Fruit fly (Drosophila melanogaster): ENCODE results near the gene CG42762.
A peak's percentile ranks its signal among the peaks of the same experiment; 100 is the strongest.

The CG42762 gene

DNA sequence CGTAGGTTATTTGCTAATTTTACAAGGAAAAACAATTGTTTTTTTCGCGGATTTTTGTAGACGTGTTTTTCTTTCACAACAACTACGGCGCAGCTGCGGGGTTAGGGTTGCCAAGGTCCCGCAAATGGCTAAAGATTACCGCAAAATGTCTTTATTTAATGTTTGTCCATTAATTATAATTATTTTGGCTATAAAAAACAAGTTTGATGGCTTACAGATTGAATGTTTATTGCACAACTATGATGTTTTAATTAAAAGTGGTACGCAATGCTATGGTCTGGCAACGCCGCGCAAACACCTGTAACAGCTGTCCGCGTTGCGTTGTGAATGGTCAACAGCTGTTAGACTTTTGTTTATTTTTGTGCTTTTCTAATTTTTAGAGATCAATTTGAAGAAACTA, 12.8 kb upstream of the CG42762 start (continued):
- TF ChIP-seq gem (tag; optimal IDR thresholded peaks at IDR 0.05) (peak; percentile 80), CG4820 (GFP tag; optimal IDR thresholded peaks at IDR 0.05) (peak; percentile 64), zfh1 (GFP tag; IDR thresholded peaks at IDR 0.05) (peak; percentile 70; the same call in 2 of the 3 replicates), vnd (GFP tag; IDR thresholded peaks at IDR 0.05; ENCODE audit: partially characterized antibody) (no peak), CG2116 (GFP tag; optimal IDR thresholded peaks at IDR 0.05) (peak; percentile 51), nau (GFP tag; optimal IDR thresholded peaks at IDR 0.05) (peak; percentile 57), zf30C (GFP tag; optimal IDR thresholded peaks at IDR 0.05) (no peak), CG16779 (GFP tag; IDR thresholded peaks at IDR 0.05) (no peak), E2f1 (GFP tag; IDR thresholded peaks at IDR 0.05) (peak; percentile 64), CG17361 (GFP tag; IDR thresholded peaks at IDR 0.05) (peak; percentile 70), CG6254 (GFP tag; optimal IDR thresholded peaks at IDR 0.05) (no peak), CG12071 (GFP tag; optimal IDR thresholded peaks at IDR 0.05) (peak; percentile 9), ash1 (GFP tag; optimal IDR thresholded peaks at IDR 0.05) (no peak), NFAT (GFP tag; IDR thresholded peaks at IDR 0.05) (peak; percentile 38), YL-1 (GFP tag; optimal IDR thresholded peaks at IDR 0.05) (peak; percentile 81), CG5953 (GFP tag; IDR thresholded peaks at IDR 0.05) (no peak), ato (GFP tag; IDR thresholded peaks at IDR 0.05; ENCODE audit: partially characterized antibody) (no peak), CG10147 (GFP tag; optimal IDR thresholded peaks at IDR 0.05) (peak; percentile 78), chn (GFP tag; optimal IDR thresholded peaks at IDR 0.05) (peak; percentile 77), CG34376 (GFP tag; optimal IDR thresholded peaks at IDR 0.05) (no peak), rib (GFP tag; IDR thresholded peaks at IDR 0.05) (no peak), klu (GFP tag; IDR thresholded peaks at IDR 0.05) (no peak), Adf1 (GFP tag; IDR thresholded peaks at IDR 0.05) (peak; percentile 57), CG4730 (GFP tag; IDR thresholded peaks at IDR 0.05) (peak; percentile 54; the same call in 1 of the 2 replicates), CG8944 (GFP tag; optimal IDR thresholded peaks at IDR 0.05) (peak; percentile 66), slou (GFP tag; optimal IDR thresholded peaks at IDR 0.05) (peak; percentile 71), CG6791 (GFP tag; IDR thresholded peaks at IDR 0.05; ENCODE audit: partially characterized antibody) (no peak), CG31224 (GFP tag; IDR thresholded peaks at IDR 0.05) (peak; percentile 48), psq (GFP tag; optimal IDR thresholded peaks at IDR 0.05) (no peak), cato (GFP tag; optimal IDR thresholded peaks at IDR 0.05; ENCODE audit: borderline replicate concordance) (no peak), CG17186 (GFP tag; optimal IDR thresholded peaks at IDR 0.05) (peak; percentile 23), nmo (GFP tag; optimal IDR thresholded peaks at IDR 0.05) (peak; percentile 76), chif (GFP tag; optimal IDR thresholded peaks at IDR 0.05) (peak; percentile 38 to 72), bigmax (GFP tag; optimal IDR thresholded peaks at IDR 0.05) (no peak), CG11398 (GFP tag; optimal IDR thresholded peaks at IDR 0.05) (no peak), sisA (GFP tag; IDR thresholded peaks at IDR 0.05) (peak; percentile 65), CG1603 (tag; optimal IDR thresholded peaks at IDR 0.05) (peak; percentile 74), CG3065 (GFP tag; optimal IDR thresholded peaks at IDR 0.05) (peak; percentile 25), Atf-2 (GFP tag; optimal IDR thresholded peaks at IDR 0.05) (peak; percentile 26), CG11696 (GFP tag; IDR thresholded peaks at IDR 0.05) (no peak), Sox100B (GFP tag; optimal IDR thresholded peaks at IDR 0.05) (peak; percentile 32), CG7786 (GFP tag; optimal IDR thresholded peaks at IDR 0.05) (peak; percentile 62), CG5180 (GFP tag; optimal IDR thresholded peaks at IDR 0.05) (no peak), oc (tag; optimal IDR thresholded peaks at IDR 0.05) (no peak), fu2 (GFP tag; optimal IDR thresholded peaks at IDR 0.05) (peak; percentile 56), ac (GFP tag; optimal IDR thresholded peaks at IDR 0.05) (no peak), CG8478 (optimal IDR thresholded peaks at IDR 0.05) (no peak), CG4360 (GFP tag; IDR thresholded peaks at IDR 0.05) (peak; percentile 30; the same call in 1 of the 2 replicates), ftz-f1 (GFP tag; optimal IDR thresholded peaks at IDR 0.05) (peak; percentile 71), HLH4C (GFP tag; IDR thresholded peaks at IDR 0.05; ENCODE audit: partially characterized antibody) (peak; percentile 27; the same call in 1 of the 3 replicates), Ravus (GFP tag; IDR thresholded peaks at IDR 0.05) (peak; percentile 3; the same call in 1 of the 2 replicates)
